Worm (Caenorhabditis elegans) whole organism, young adult: ENCODE data around the gene F52C6.3.

ENCODE experiments used
- B0019.2 ChIP-seq: fragments of 200-800 bp; sonication (Bioruptor generic); conservative IDR thresholded peaks from 2 replicates; pipeline ENCODE4 v1.3.6; 2022; ENCODE audit warnings: missing genetic modification reagents, missing genetic modification characterization, missing compliant biosample characterization
- B0035.1 ChIP-seq: sonication (generic microtip); optimal IDR thresholded peaks from 2 replicates; lab custom pipeline; 2016; ENCODE audit warnings: missing genetic modification characterization, mild to moderate bottlenecking, missing compliant biosample characterization, missing genotype, missing genetic modification reagents
- B0336.3 ChIP-seq: fragments of 200-800 bp; sonication (Bioruptor generic); IDR thresholded peaks from 2 replicates; pipeline ENCODE4 v1.3.6; 2022; ENCODE audit warnings: missing genetic modification characterization, missing compliant biosample characterization
- D2030.7 ChIP-seq: fragments of 200-800 bp; sonication (Bioruptor generic); IDR thresholded peaks from 2 replicates; pipeline ENCODE4 v1.3.6; 2022; ENCODE audit warnings: missing genetic modification reagents, missing genetic modification characterization, missing compliant biosample characterization
- F10E7.11 ChIP-seq: sonication (generic microtip); optimal IDR thresholded peaks from 2 replicates; lab custom pipeline; 2017; ENCODE audit warnings: mild to moderate bottlenecking, missing genetic modification characterization, moderate library complexity, missing compliant biosample characterization
- F22D6.2 ChIP-seq: sonication (generic microtip); optimal IDR thresholded peaks from 2 replicates; lab custom pipeline; 2016; ENCODE audit warnings: mild to moderate bottlenecking, missing genetic modification characterization, missing compliant biosample characterization
- F37B4.10 ChIP-seq: fragments of 200-800 bp; sonication (Bioruptor generic); IDR thresholded peaks from 2 replicates; pipeline ENCODE4 v1.3.6; 2022; ENCODE audit warnings: missing genetic modification characterization, missing compliant biosample characterization
- F52B5.7 ChIP-seq: sonication (generic microtip); optimal IDR thresholded peaks from 2 replicates; lab custom pipeline; 2016; ENCODE audit warnings: mild to moderate bottlenecking, missing genetic modification characterization, missing compliant biosample characterization
- F55B11.4 ChIP-seq: sonication (generic microtip); optimal IDR thresholded peaks from 2 replicates; lab custom pipeline; 2016; ENCODE audit warnings: missing compliant biosample characterization, missing genetic modification characterization, borderline replicate concordance; ENCODE audit not compliant: insufficient read depth
- K11D2.4 ChIP-seq: fragments of 200-800 bp; sonication (Bioruptor generic); IDR thresholded peaks from 2 replicates; pipeline ENCODE4 v1.3.6; 2022; ENCODE audit warnings: missing genetic modification reagents, missing genetic modification characterization, missing compliant biosample characterization
- K12H6.12 ChIP-seq: fragments of 200-800 bp; sonication (Bioruptor generic); optimal IDR thresholded peaks from 2 replicates; lab custom pipeline; 2018; ENCODE audit warnings: mild to moderate bottlenecking, missing genetic modification characterization, missing compliant biosample characterization
- T07F8.4 ChIP-seq: sonication (generic microtip); optimal IDR thresholded peaks from 2 replicates; lab custom pipeline; 2016; ENCODE audit warnings: mild to moderate bottlenecking, missing genetic modification characterization, moderate library complexity, missing compliant biosample characterization
- aptf-3 ChIP-seq: fragments of 200-800 bp; sonication (Bioruptor generic); IDR thresholded peaks from 2 replicates; pipeline ENCODE4 v1.3.6; 2022; ENCODE audit warnings: missing genetic modification characterization, missing compliant biosample characterization
- bed-2 ChIP-seq: fragments of 200-800 bp; sonication (Bioruptor generic); IDR thresholded peaks from 2 replicates; pipeline ENCODE4 v1.3.6; 2022; ENCODE audit warnings: missing genetic modification reagents, missing genetic modification characterization, missing compliant biosample characterization
- cebp-1 ChIP-seq, 2 experiments: fragments of 200-800 bp in 1 of 2; sonication (Bioruptor generic) in 1 of 2; sonication (generic microtip) in 1 of 2; IDR thresholded peaks in 1 of 2; optimal IDR thresholded peaks in 1 of 2; 2 replicates each; pipeline versions ENCODE4 v1.3.6 to Lab custom; 2017 to 2022; ENCODE audit warnings: missing compliant biosample characterization in 2 of 2, missing genetic modification characterization in 2 of 2, mild to moderate bottlenecking in 1 of 2, missing genetic modification reagents in 1 of 2, moderate library complexity in 1 of 2
- ceh-100 ChIP-seq: fragments of 200-800 bp; sonication (Bioruptor generic); IDR thresholded peaks from 2 replicates; pipeline ENCODE4 v1.3.6; 2022; ENCODE audit warnings: missing genetic modification reagents, missing genetic modification characterization, missing compliant biosample characterization
- die-1 ChIP-seq: sonication (generic microtip); optimal IDR thresholded peaks from 2 replicates; lab custom pipeline; 2016; ENCODE audit warnings: missing genotype, mild to moderate bottlenecking, missing genetic modification characterization, missing compliant biosample characterization
- egl-44 ChIP-seq: fragments of 200-800 bp; sonication (Bioruptor generic); IDR thresholded peaks from 2 replicates; pipeline ENCODE4 v1.3.6; 2022; ENCODE audit warnings: missing genetic modification reagents, missing genetic modification characterization, missing compliant biosample characterization
- egrh-3 ChIP-seq: fragments of 200-800 bp; sonication (Bioruptor generic); IDR thresholded peaks from 2 replicates; pipeline ENCODE4 v1.3.6; 2022; ENCODE audit warnings: missing genetic modification reagents, missing genetic modification characterization, missing compliant biosample characterization
- ekl-4 ChIP-seq: fragments of 200-800 bp; sonication (Bioruptor generic); IDR thresholded peaks from 2 replicates; pipeline ENCODE4 v1.3.6; 2022; ENCODE audit warnings: missing genetic modification reagents, missing genetic modification characterization, missing compliant biosample characterization
- him-1 ChIP-seq: sonication (generic microtip); optimal IDR thresholded peaks from 2 replicates; lab custom pipeline; 2016; ENCODE audit warnings: missing genotype, missing genetic modification reagents, missing genetic modification characterization, missing compliant biosample characterization
- hlh-12 ChIP-seq: sonication (generic microtip); optimal IDR thresholded peaks from 2 replicates; lab custom pipeline; 2016; ENCODE audit warnings: missing genetic modification characterization, missing compliant biosample characterization
- let-526 ChIP-seq: fragments of 200-800 bp; sonication (Bioruptor generic); IDR thresholded peaks from 2 replicates; pipeline ENCODE4 v1.3.6; 2022; ENCODE audit warnings: missing genetic modification reagents, missing genetic modification characterization, missing compliant biosample characterization
- let-607 ChIP-seq, 2 experiments: fragments of 200-800 bp in 1 of 2; sonication (Bioruptor generic) in 1 of 2; sonication (generic microtip) in 1 of 2; optimal IDR thresholded peaks; 2 replicates each; lab custom pipeline; 2016 to 2018; ENCODE audit warnings: mild to moderate bottlenecking in 2 of 2, missing compliant biosample characterization in 2 of 2, missing genetic modification characterization in 2 of 2, moderate library complexity in 2 of 2, missing genotype in 1 of 2
- lin-35 ChIP-seq, 3 experiments: fragments of 150-350 bp in 2 of 3; sonication (generic microtip) in 1 of 3; optimal IDR thresholded peaks; 2 replicates each; lab custom pipeline; 2014 to 2018; ENCODE audit warnings: missing biosample characterization in 3 of 3, missing genetic modification characterization in 3 of 3, missing genetic modification reagents in 3 of 3
- lin-54 ChIP-seq: fragments of 200-800 bp; sonication (Bioruptor generic); optimal IDR thresholded peaks from 2 replicates; lab custom pipeline; 2018; ENCODE audit warnings: mild to moderate bottlenecking, missing genetic modification characterization, missing compliant biosample characterization
- lsy-27 ChIP-seq: sonication (generic microtip); optimal IDR thresholded peaks from 2 replicates; lab custom pipeline; 2017; ENCODE audit warnings: missing genetic modification characterization, mild to moderate bottlenecking, missing compliant biosample characterization, antibody characterized with exemption, missing genotype, borderline replicate concordance; ENCODE audit not compliant: insufficient read depth
- mes-4 ChIP-seq: sonication (generic microtip); optimal IDR thresholded peaks from 2 replicates; lab custom pipeline; 2016; ENCODE audit warnings: missing genotype, missing genetic modification characterization, missing compliant biosample characterization
- nfya-2 ChIP-seq: fragments of 200-800 bp; sonication (Bioruptor generic); IDR thresholded peaks from 2 replicates; pipeline ENCODE4 v1.3.6; 2022; ENCODE audit warnings: missing genetic modification reagents, missing genetic modification characterization, missing compliant biosample characterization
- nhr-27 ChIP-seq: fragments of 200-800 bp; sonication (Bioruptor generic); optimal IDR thresholded peaks from 2 replicates; lab custom pipeline; 2018; ENCODE audit warnings: mild to moderate bottlenecking, missing genetic modification characterization, moderate library complexity, missing compliant biosample characterization
- pbrm-1 ChIP-seq: fragments of 200-800 bp; sonication (Bioruptor generic); IDR thresholded peaks from 2 replicates; pipeline ENCODE4 v1.3.6; 2022; ENCODE audit warnings: missing genetic modification reagents, missing genetic modification characterization, missing compliant biosample characterization
- rcor-1 ChIP-seq: fragments of 200-800 bp; sonication (Bioruptor generic); IDR thresholded peaks from 2 replicates; pipeline ENCODE4 v1.3.6; 2022; ENCODE audit warnings: missing genetic modification reagents, missing genetic modification characterization, missing compliant biosample characterization
- rec-8 ChIP-seq, 2 experiments: sonication (generic microtip); optimal IDR thresholded peaks; 2 replicates each; lab custom pipeline; 2016; ENCODE audit warnings: mild to moderate bottlenecking in 2 of 2, missing genetic modification characterization in 2 of 2, missing genetic modification reagents in 2 of 2, missing genotype in 2 of 2, missing biosample characterization in 1 of 2, missing compliant biosample characterization in 1 of 2, moderate library complexity in 1 of 2
- repo-1 ChIP-seq: sonication (generic microtip); optimal IDR thresholded peaks from 2 replicates; lab custom pipeline; 2017; ENCODE audit warnings: mild to moderate bottlenecking, missing genetic modification characterization, missing compliant biosample characterization
- rpc-1 ChIP-seq, 2 experiments: fragments of 150-350 bp in 1 of 2; sonication (generic microtip) in 1 of 2; optimal IDR thresholded peaks; 2 replicates each; lab custom pipeline; 2014 to 2018; ENCODE audit warnings: missing biosample characterization in 1 of 2, missing genetic modification characterization in 1 of 2, missing genetic modification reagents in 1 of 2, missing genotype in 1 of 2
- snpc-1.1 ChIP-seq: sonication (generic microtip); optimal IDR thresholded peaks from 2 replicates; lab custom pipeline; 2017; ENCODE audit warnings: missing genetic modification characterization, mild to moderate bottlenecking, missing compliant biosample characterization, antibody characterized with exemption, moderate library complexity, missing genotype, missing genetic modification reagents; ENCODE audit not compliant: insufficient read depth
- snpc-1.3 ChIP-seq: sonication (generic microtip); optimal IDR thresholded peaks from 2 replicates; lab custom pipeline; 2017; ENCODE audit warnings: missing genetic modification characterization, mild to moderate bottlenecking, missing compliant biosample characterization, antibody characterized with exemption, moderate library complexity, missing genotype, missing genetic modification reagents; ENCODE audit not compliant: insufficient read depth
- tbx-9 ChIP-seq: sonication (generic microtip); optimal IDR thresholded peaks from 2 replicates; lab custom pipeline; 2016; ENCODE audit warnings: borderline replicate concordance, missing genetic modification characterization, inconsistent platforms, missing compliant biosample characterization
- tlf-1 ChIP-seq: fragments of 200-800 bp; sonication (Bioruptor generic); optimal IDR thresholded peaks from 2 replicates; lab custom pipeline; 2018; ENCODE audit warnings: mild to moderate bottlenecking, missing genetic modification characterization, missing compliant biosample characterization
- xnd-1 ChIP-seq: sonication (generic microtip); optimal IDR thresholded peaks from 2 replicates; lab custom pipeline; 2016; ENCODE audit warnings: missing genotype, missing genetic modification reagents, missing genetic modification characterization, missing compliant biosample characterization

Gene F52C6.3

DNA sequence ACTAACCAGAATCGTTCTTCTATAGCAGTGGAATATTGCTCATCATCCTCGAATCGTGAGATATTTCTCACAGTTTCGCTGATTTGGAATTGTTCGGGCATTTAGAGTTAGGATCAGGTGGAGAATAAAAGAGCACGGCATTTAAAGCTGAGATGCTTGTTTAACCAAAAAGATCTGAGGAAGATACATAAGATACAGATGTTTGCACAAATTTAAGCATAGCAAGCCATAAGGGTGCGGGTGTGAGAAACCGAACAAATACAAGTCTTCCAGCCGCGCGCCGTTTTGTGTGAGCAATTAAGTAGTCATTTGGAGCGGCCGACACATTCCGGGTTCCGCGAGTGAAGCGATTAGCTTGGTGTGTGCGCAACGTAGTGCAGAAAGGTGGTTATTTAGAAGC, 38.2 kb upstream of the F52C6.3 start, which contains the start of gene math-7:
Gene math-7, minus strand, starts transcription at position 101 of the 400 bp plus-strand sequence.
- no peak for TF ChIP-seq let-526 (GFP tag; lab: Robert Waterston, UW)
- no peak for TF ChIP-seq aptf-3 (GFP tag; lab: Robert Waterston, UW)
- TF ChIP-seq snpc-1.3 (tag; lab: Kevin White, UChicago) = no peak
- TF ChIP-seq F52B5.7 (tag; lab: Kevin White, UChicago) = no peak
- TF ChIP-seq nfya-2 (GFP tag; lab: Robert Waterston, UW) = no peak
- TF ChIP-seq hlh-12 (tag; lab: Kevin White, UChicago) = no peak
- TF ChIP-seq F22D6.2 = no peak
- TF ChIP-seq T07F8.4 (tag; lab: Kevin White, UChicago) = no peak
- no peak for TF ChIP-seq B0035.1 (tag; lab: Kevin White, UChicago)
- TF ChIP-seq B0336.3 (GFP tag; lab: Robert Waterston, UW) = no peak
- no peak for TF ChIP-seq snpc-1.1
- no peak for TF ChIP-seq D2030.7 (GFP tag; lab: Robert Waterston, UW)
- TF ChIP-seq repo-1 = no peak
- TF ChIP-seq rpc-1 (optimal IDR thresholded peaks at IDR 0.05; lab: Kevin White, UChicago) = no peak
- TF ChIP-seq rpc-1 (tag; optimal IDR thresholded peaks at IDR 0.05; lab: Kevin White, UChicago) = no peak
- TF ChIP-seq ekl-4 = no peak
- TF ChIP-seq, all 124 proteins: peak for 0

DNA sequence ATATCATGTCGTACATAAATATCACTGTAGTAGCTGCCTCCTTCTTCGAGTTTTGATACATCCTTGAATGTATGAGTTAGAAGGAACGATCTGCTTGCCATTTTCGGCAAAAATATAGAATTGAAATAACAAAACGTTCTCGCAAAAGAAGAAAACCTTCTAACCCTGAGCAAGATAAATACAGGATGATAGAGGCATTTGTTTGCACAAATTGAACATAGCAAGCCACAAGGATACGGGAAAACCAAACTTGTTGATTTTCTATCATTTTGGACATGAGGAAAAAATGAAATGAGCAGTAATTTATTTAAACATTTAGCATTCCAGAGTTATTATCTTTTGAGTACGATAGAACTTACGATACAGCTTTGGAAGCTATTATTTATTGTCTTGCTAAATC, 35.5 kb upstream of the F52C6.3 start, which contains the start of gene math-8:
Gene math-8, minus strand, starts transcription at position 101 of the 400 bp plus-strand sequence.
- TF ChIP-seq K11D2.4 (GFP tag; lab: Robert Waterston, UW) = no peak
- TF ChIP-seq tbx-9 (tag; lab: Kevin White, UChicago) = no peak
- no peak for TF ChIP-seq bed-2
- TF ChIP-seq F52B5.7 (tag; lab: Kevin White, UChicago) = no peak
- no peak for TF ChIP-seq him-1 (tag; lab: Kevin White, UChicago)
- TF ChIP-seq egl-44 = no peak
- TF ChIP-seq pbrm-1 (GFP tag; lab: Robert Waterston, UW) = no peak
- TF ChIP-seq rpc-1 (optimal IDR thresholded peaks at IDR 0.05; lab: Kevin White, UChicago) = no peak
- TF ChIP-seq rpc-1 (tag; optimal IDR thresholded peaks at IDR 0.05; lab: Kevin White, UChicago) = no peak
- TF ChIP-seq lin-54 = no peak
- TF ChIP-seq lsy-27 (tag; lab: Kevin White, UChicago) = no peak
- no peak for TF ChIP-seq mes-4 (tag; lab: Kevin White, UChicago)
- no peak for TF ChIP-seq die-1 (tag; lab: Kevin White, UChicago)
- TF ChIP-seq, all 124 proteins: peak for 0

DNA sequence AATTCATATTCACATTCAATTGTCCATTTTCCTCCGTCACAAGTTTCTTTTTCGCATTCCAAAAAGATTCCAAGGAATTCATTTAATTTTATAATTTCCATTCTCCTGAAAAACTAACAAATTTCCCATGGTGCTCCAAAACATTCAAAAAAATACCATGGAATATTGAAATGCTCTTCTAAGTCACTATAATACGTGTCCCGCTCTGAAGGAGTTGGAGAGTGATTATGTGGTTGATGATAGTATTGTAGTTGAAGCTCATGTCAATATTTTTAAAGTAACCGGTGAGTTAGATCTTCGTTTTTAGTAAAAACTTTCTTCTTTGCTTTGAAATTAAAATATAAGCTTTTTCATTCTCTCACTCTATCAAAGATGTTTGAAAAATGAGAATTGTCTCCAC, 33.9 kb upstream of the F52C6.3 start, which contains the start of gene math-9:
Gene math-9, minus strand, starts transcription at position 101 of the 400 bp plus-strand sequence.
- TF ChIP-seq F37B4.10 (no peak), K12H6.12 (tag; lab: Kevin White, UChicago) (no peak), T07F8.4 (tag; lab: Kevin White, UChicago) (no peak), lin-35 (GFP tag; optimal IDR thresholded peaks at IDR 0.05; lab: Kevin White, UChicago) (no peak), xnd-1 (tag; lab: Kevin White, UChicago) (no peak), rec-8 (tag; optimal IDR thresholded peaks at IDR 0.05; lab: Kevin White, UChicago) (no peak), rcor-1 (GFP tag; lab: Robert Waterston, UW) (no peak), nhr-27 (no peak), egrh-3 (GFP tag; lab: Robert Waterston, UW) (no peak), let-607 (tag; optimal IDR thresholded peaks at IDR 0.05; lab: Kevin White, UChicago) (no peak), tlf-1 (GFP tag; lab: Kevin White, UChicago) (no peak), D2030.7 (GFP tag; lab: Robert Waterston, UW) (no peak), hlh-12 (tag; lab: Kevin White, UChicago) (no peak), lsy-27 (tag; lab: Kevin White, UChicago) (no peak), cebp-1 (GFP tag; IDR thresholded peaks at IDR 0.05; lab: Robert Waterston, UW) (no peak), cebp-1 (tag; optimal IDR thresholded peaks at IDR 0.05; lab: Kevin White, UChicago) (no peak), B0019.2 (no peak), F10E7.11 (tag; lab: Kevin White, UChicago) (no peak), F55B11.4 (no peak), ceh-100 (GFP tag; lab: Robert Waterston, UW) (no peak)
